Worm (Caenorhabditis elegans): Measurements from ENCODE around the gene ttbk-8.2.

ce11 chrIV:5652811-5653483 is 21.2 kb downstream of the ttbk-8.2 start:
- TF ChIP-seq W03F9.2 (tag; optimal IDR thresholded peaks at IDR 0.05) (no peak), him-1 (tag; optimal IDR thresholded peaks at IDR 0.05) (no peak), dao-5 (tag; optimal IDR thresholded peaks at IDR 0.05) (no peak)

Data from whole organism, L4/young adult.